Fruit fly (Drosophila melanogaster) whole organism: ENCODE measurements around the gene mre11.

Experiments used
- pan ChIP-seq: fragments of >200 bp; optimal IDR thresholded peaks from 2 replicates; lab custom pipeline; 2017
- psq ChIP-seq: fragments of >200 bp; optimal IDR thresholded peaks from 2 replicates; lab custom pipeline; 2017

dm6 chr2L:11309806-11310205, 27.9 kb downstream of the mre11 start:
- TF ChIP-seq pan (lab: Kevin White, UChicago): no peak
- TF ChIP-seq psq: no peak
